Worm (Caenorhabditis elegans): Measurements from ENCODE around the gene srlf-23.

- TF ChIP-seq nhr-28 (tag; optimal IDR thresholded peaks at IDR 0.05) (no peak), lin-39 (tag; optimal IDR thresholded peaks at IDR 0.05) (no peak), snpc-4 (tag; optimal IDR thresholded peaks at IDR 0.05) (no peak), pha-4 (GFP tag; IDR thresholded peaks at IDR 0.05) (no peak), pha-4 (tag; optimal IDR thresholded peaks at IDR 0.05) (no peak), ceh-20 (GFP tag; IDR thresholded peaks at IDR 0.05) (no peak), pqm-1 (tag; optimal IDR thresholded peaks at IDR 0.05) (no peak), mdl-1 (tag; optimal IDR thresholded peaks at IDR 0.05) (no peak), nhr-6 (tag; optimal IDR thresholded peaks at IDR 0.05) (no peak), ztf-11 (tag; optimal IDR thresholded peaks at IDR 0.05) (no peak), Y48G9A.11 (GFP tag; IDR thresholded peaks at IDR 0.05) (no peak), unc-62 (GFP tag; optimal IDR thresholded peaks at IDR 0.05 in 1 of 2) (no peak), unc-62 (tag; optimal IDR thresholded peaks at IDR 0.05) (no peak), nhr-237 (tag; optimal IDR thresholded peaks at IDR 0.05) (no peak), F49E8.2 (tag; optimal IDR thresholded peaks at IDR 0.05; ENCODE audit: borderline replicate concordance) (no peak)
These were observed 15.3 kb upstream of the srlf-23 start for ce11 chrV:908681-909080.
